Worm (Caenorhabditis elegans): ENCODE results near the gene E03H12.5.

- TF ChIP-seq nhr-12 (tag; optimal IDR thresholded peaks at IDR 0.05) (no peak), hlh-1 (tag; optimal IDR thresholded peaks at IDR 0.05) (no peak), nhr-76 (tag; optimal IDR thresholded peaks at IDR 0.05) (no peak), nhr-28 (tag; optimal IDR thresholded peaks at IDR 0.05) (no peak), nhr-237 (tag; optimal IDR thresholded peaks at IDR 0.05) (no peak), unc-39 (tag; optimal IDR thresholded peaks at IDR 0.05) (no peak), elt-1 (tag; optimal IDR thresholded peaks at IDR 0.05; ENCODE audit: borderline replicate concordance, insufficient read depth) (no peak), lin-13 (tag; optimal IDR thresholded peaks at IDR 0.05) (no peak)
Observed at ce11 chrIV:4995842-4996241, 18.8 kb downstream of the E03H12.5 start, which contains the start of gene ssq-2.

Measured in whole organism, mixed stage, embryonic.